Fruit fly (Drosophila melanogaster) whole organism, prepupa: ENCODE results near the gene CG43057.

Experiments used
- CG10631 ChIP-seq: fragments of 200-800 bp; sonication (Bioruptor generic); optimal IDR thresholded peaks from 2 replicates; lab custom pipeline; 2016; ENCODE audit warnings: missing biosample characterization, missing genetic modification characterization
- CG10669 ChIP-seq: fragments of 200-800 bp; sonication (Bioruptor generic); optimal IDR thresholded peaks from 3 replicates; lab custom pipeline; 2018; ENCODE audit warnings: missing biosample characterization, mild to moderate bottlenecking, missing genetic modification characterization, moderate library complexity
- CG11294 ChIP-seq: fragments of 200-800 bp; sonication (Bioruptor generic); IDR thresholded peaks from 2 replicates; pipeline ENCODE4 v1.3.6; 2022; ENCODE audit warnings: missing biosample characterization, missing genetic modification characterization
- CG11762 ChIP-seq: fragments of 200-800 bp; sonication (Bioruptor generic); optimal IDR thresholded peaks from 3 replicates; lab custom pipeline; 2016; ENCODE audit warnings: missing biosample characterization, missing genetic modification characterization; ENCODE audit not compliant: insufficient read depth
- CG15336 ChIP-seq: fragments of 200-800 bp; sonication (Bioruptor generic); IDR thresholded peaks from 2 replicates; pipeline ENCODE4 v1.3.6; 2022; ENCODE audit warnings: missing biosample characterization, missing genetic modification characterization
- CG16779 ChIP-seq: fragments of 200-800 bp; sonication (Bioruptor generic); optimal IDR thresholded peaks from 3 replicates; lab custom pipeline; 2017; ENCODE audit warnings: missing biosample characterization, mild to moderate bottlenecking, missing genetic modification characterization
- CG3032 ChIP-seq: fragments of 200-800 bp; optimal IDR thresholded peaks from 2 replicates; lab custom pipeline; 2019; ENCODE audit warnings: missing biosample characterization, mild to moderate bottlenecking, missing genetic modification characterization, moderate library complexity
- CG31627 ChIP-seq: fragments of 200-800 bp; sonication (Bioruptor generic); optimal IDR thresholded peaks from 3 replicates; lab custom pipeline; 2016; ENCODE audit warnings: missing biosample characterization, missing genetic modification characterization
- CG32006 ChIP-seq: fragments of 200-800 bp; sonication (Bioruptor generic); optimal IDR thresholded peaks from 3 replicates; lab custom pipeline; 2017; ENCODE audit warnings: missing biosample characterization, mild to moderate bottlenecking, missing genetic modification characterization
- CG34406 ChIP-seq: fragments of 200-800 bp; sonication (Bioruptor generic); optimal IDR thresholded peaks from 3 replicates; lab custom pipeline; 2016; ENCODE audit warnings: missing biosample characterization, missing genetic modification characterization
- CG3919 ChIP-seq: fragments of 200-800 bp; sonication (Bioruptor generic); optimal IDR thresholded peaks from 3 replicates; lab custom pipeline; 2016; ENCODE audit warnings: missing biosample characterization, missing genetic modification characterization
- CG4318 ChIP-seq: fragments of 200-800 bp; sonication (Bioruptor generic); optimal IDR thresholded peaks from 3 replicates; lab custom pipeline; 2017; ENCODE audit warnings: missing biosample characterization, mild to moderate bottlenecking, missing genetic modification characterization
- CG6163 ChIP-seq: fragments of 200-800 bp; sonication (Bioruptor generic); IDR thresholded peaks from 3 replicates; pipeline ENCODE4 v1.3.6; 2022; ENCODE audit warnings: missing biosample characterization, missing genetic modification characterization
- CG6276 ChIP-seq: fragments of 200-800 bp; sonication (Bioruptor generic); optimal IDR thresholded peaks from 2 replicates; lab custom pipeline; 2017; ENCODE audit warnings: missing biosample characterization, mild to moderate bottlenecking, missing genetic modification characterization
- CG6808 ChIP-seq: fragments of 200-800 bp; sonication (Bioruptor generic); optimal IDR thresholded peaks from 3 replicates; lab custom pipeline; 2017; ENCODE audit warnings: missing biosample characterization, missing genetic modification characterization, mild to moderate bottlenecking, moderate library complexity, missing genetic modification reagents
- CG6854 ChIP-seq: fragments of 200-800 bp; sonication (Bioruptor generic); optimal IDR thresholded peaks from 2 replicates; lab custom pipeline; 2017; ENCODE audit warnings: missing biosample characterization, mild to moderate bottlenecking, missing genetic modification characterization
- CG8119 ChIP-seq: fragments of 200-800 bp; sonication (Bioruptor generic); IDR thresholded peaks from 3 replicates; pipeline ENCODE4 v1.3.6; 2022; ENCODE audit warnings: missing biosample characterization, missing genetic modification characterization
- CG8319 ChIP-seq: fragments of 200-800 bp; sonication (Bioruptor generic); optimal IDR thresholded peaks from 3 replicates; lab custom pipeline; 2016; ENCODE audit warnings: missing biosample characterization, missing genetic modification characterization
- CG8632 ChIP-seq: fragments of 200-800 bp; sonication (Bioruptor generic); optimal IDR thresholded peaks from 3 replicates; lab custom pipeline; 2016; ENCODE audit warnings: missing biosample characterization, missing genetic modification characterization
- Eip75B ChIP-seq: fragments of 200-800 bp; sonication (Bioruptor generic); optimal IDR thresholded peaks from 3 replicates; lab custom pipeline; 2016; ENCODE audit warnings: missing biosample characterization, missing genetic modification characterization
- Eip78C ChIP-seq: fragments of 200-800 bp; sonication (Bioruptor generic); peaks from one replicate; lab custom pipeline; 2016; ENCODE audit warnings: missing biosample characterization, missing genetic modification characterization
- Eip93F ChIP-seq: fragments of 200-800 bp; sonication (Bioruptor generic); optimal IDR thresholded peaks from 2 replicates; lab custom pipeline; 2016; ENCODE audit warnings: missing biosample characterization, mild to moderate bottlenecking, missing genetic modification characterization
- Ets21C ChIP-seq: fragments of 200-800 bp; sonication (Bioruptor generic); optimal IDR thresholded peaks from 3 replicates; lab custom pipeline; 2016; ENCODE audit warnings: missing biosample characterization, missing genetic modification characterization
- Ets96B ChIP-seq: fragments of 200-800 bp; optimal IDR thresholded peaks from 2 replicates; lab custom pipeline; 2019; ENCODE audit warnings: missing biosample characterization, mild to moderate bottlenecking, missing genetic modification characterization, moderate library complexity
- Gug ChIP-seq: fragments of 200-800 bp; sonication (Bioruptor generic); IDR thresholded peaks from 2 replicates; pipeline ENCODE4 v1.3.6; 2022; ENCODE audit warnings: missing biosample characterization, missing genetic modification characterization
- Hr38 ChIP-seq: sonication (Bioruptor generic); optimal IDR thresholded peaks from 2 replicates; lab custom pipeline; 2016; ENCODE audit warnings: missing biosample characterization, missing genetic modification characterization
- Lpt ChIP-seq: fragments of 200-800 bp; sonication (Bioruptor generic); optimal IDR thresholded peaks from 3 replicates; lab custom pipeline; 2016; ENCODE audit warnings: missing biosample characterization, missing genetic modification characterization
- Met ChIP-seq: fragments of 200-800 bp; sonication (Bioruptor generic); optimal IDR thresholded peaks from 3 replicates; lab custom pipeline; 2016; ENCODE audit warnings: missing biosample characterization, missing genetic modification characterization
- Smox ChIP-seq: fragments of 200-800 bp; sonication (Bioruptor generic); optimal IDR thresholded peaks from 3 replicates; lab custom pipeline; 2016; ENCODE audit warnings: missing biosample characterization, missing genetic modification characterization
- Sox14 ChIP-seq: fragments of 200-800 bp; sonication (Bioruptor generic); optimal IDR thresholded peaks from 3 replicates; lab custom pipeline; 2016; ENCODE audit warnings: missing biosample characterization, missing genetic modification characterization
- Sox15 ChIP-seq: fragments of 200-800 bp; sonication (Bioruptor generic); optimal IDR thresholded peaks from 3 replicates; lab custom pipeline; 2016; ENCODE audit warnings: missing biosample characterization, missing genetic modification characterization
- achi ChIP-seq: fragments of 200-800 bp; sonication (Bioruptor generic); optimal IDR thresholded peaks from 3 replicates; lab custom pipeline; 2016; ENCODE audit warnings: missing biosample characterization, missing genetic modification characterization
- acj6 ChIP-seq: fragments of 200-800 bp; sonication (Bioruptor generic); optimal IDR thresholded peaks from 3 replicates; lab custom pipeline; 2016; ENCODE audit warnings: missing biosample characterization, missing genetic modification characterization
- dac ChIP-seq: fragments of 200-800 bp; sonication (Bioruptor generic); optimal IDR thresholded peaks from 2 replicates; lab custom pipeline; 2017; ENCODE audit warnings: missing biosample characterization, mild to moderate bottlenecking, missing genetic modification characterization
- dsx ChIP-seq: fragments of 200-800 bp; optimal IDR thresholded peaks from 3 replicates; lab custom pipeline; 2019; ENCODE audit warnings: missing biosample characterization, mild to moderate bottlenecking, missing genetic modification characterization, moderate library complexity; ENCODE audit not compliant: poor library complexity, severe bottlenecking
- eg ChIP-seq: fragments of 200-800 bp; sonication (Bioruptor generic); IDR thresholded peaks from 3 replicates; pipeline ENCODE4 v1.3.6; 2022; ENCODE audit warnings: missing biosample characterization, missing genetic modification characterization
- esn ChIP-seq: fragments of 200-800 bp; sonication (Bioruptor generic); optimal IDR thresholded peaks from 2 replicates; lab custom pipeline; 2016; ENCODE audit warnings: missing biosample characterization, mild to moderate bottlenecking, missing genetic modification characterization, moderate library complexity
- fd85E ChIP-seq: fragments of 200-800 bp; sonication (Bioruptor generic); optimal IDR thresholded peaks from 3 replicates; lab custom pipeline; 2016; ENCODE audit warnings: missing biosample characterization, missing genetic modification characterization
- fkh ChIP-seq: fragments of 200-800 bp; sonication (Bioruptor generic); optimal IDR thresholded peaks from 3 replicates; lab custom pipeline; 2017; ENCODE audit warnings: missing biosample characterization, mild to moderate bottlenecking, missing genetic modification characterization, moderate library complexity
- lz ChIP-seq: fragments of 200-800 bp; sonication (Bioruptor generic); optimal IDR thresholded peaks from 3 replicates; lab custom pipeline; 2016; ENCODE audit warnings: missing biosample characterization, missing genetic modification characterization
- net ChIP-seq: fragments of 200-800 bp; sonication (Bioruptor generic); optimal IDR thresholded peaks from 3 replicates; lab custom pipeline; 2016; ENCODE audit warnings: missing biosample characterization, missing genetic modification characterization
- salr ChIP-seq, 2 experiments: fragments of 200-800 bp; sonication (Bioruptor generic); optimal IDR thresholded peaks; 3 replicates each; lab custom pipeline; 2016 to 2018; ENCODE audit warnings: missing biosample characterization in 2 of 2, missing genetic modification characterization in 2 of 2, mild to moderate bottlenecking in 1 of 2
- spab ChIP-seq: fragments of 200-800 bp; sonication (Bioruptor generic); optimal IDR thresholded peaks from 2 replicates; lab custom pipeline; 2017; ENCODE audit warnings: missing biosample characterization, mild to moderate bottlenecking, missing genetic modification characterization, missing genetic modification reagents
- svp ChIP-seq: fragments of 200-800 bp; sonication (Bioruptor generic); peaks from one replicate; lab custom pipeline; 2016; ENCODE audit warnings: missing biosample characterization, missing genetic modification characterization
- topi ChIP-seq: fragments of 200-800 bp; sonication (Bioruptor generic); optimal IDR thresholded peaks from 3 replicates; lab custom pipeline; 2016; ENCODE audit warnings: missing biosample characterization, missing genetic modification characterization
- vri ChIP-seq: fragments of 200-800 bp; sonication (Bioruptor generic); optimal IDR thresholded peaks from 3 replicates; lab custom pipeline; 2016; ENCODE audit warnings: missing biosample characterization, mild to moderate bottlenecking, missing genetic modification characterization

CG43057 gene

dm6 chr2L:8209362-8209761 is 34.4 kb downstream of the CG43057 start:
- TF ChIP-seq fkh (GFP tag; lab: Kevin White, UChicago) (no peak), CG32006 (GFP tag; lab: Kevin White, UChicago) (no peak), acj6 (GFP tag; lab: Kevin White, UChicago) (no peak), CG3919 (GFP tag; lab: Kevin White, UChicago) (no peak), CG6163 (GFP tag; lab: Robert Waterston, UW) (no peak), CG6854 (no peak), CG8119 (no peak), spab (GFP tag; lab: Kevin White, UChicago) (no peak), Ets21C (GFP tag; lab: Kevin White, UChicago) (no peak), salr (GFP tag; optimal IDR thresholded peaks at IDR 0.05; lab: Kevin White, UChicago) (no peak)

DNA sequence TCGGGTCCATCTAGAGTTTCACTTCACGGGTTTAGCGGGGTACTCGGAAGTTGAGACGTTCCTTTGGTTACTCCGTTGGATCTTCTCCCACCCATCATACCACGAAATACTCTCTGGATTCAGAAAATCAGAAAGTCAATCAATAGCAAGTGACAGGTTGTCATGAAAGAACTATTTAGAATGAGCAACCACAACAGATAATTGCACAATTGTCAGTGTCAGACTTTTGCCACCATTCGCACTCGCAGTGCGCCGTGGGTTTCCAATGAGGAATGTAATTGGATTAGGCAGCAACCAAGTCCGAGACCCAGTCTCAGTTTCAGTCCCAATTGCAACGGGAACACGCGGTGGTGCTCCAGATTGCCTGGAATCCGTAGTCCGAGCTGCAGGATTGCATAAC is 37.9 kb downstream of the CG43057 start, which contains the start of gene CG8419:
Gene CG8419, plus strand, starts transcription at position 301 of the 400 bp plus-strand sequence.
- no peak for TF ChIP-seq eg (GFP tag; lab: Robert Waterston, UW)
- TF ChIP-seq Smox, result no peak
- TF ChIP-seq Eip75B (GFP tag; lab: Kevin White, UChicago), result no peak
- no peak for TF ChIP-seq salr (GFP tag; optimal IDR thresholded peaks at IDR 0.05; lab: Kevin White, UChicago)
- no peak for TF ChIP-seq Ets96B
- no peak for TF ChIP-seq Ets21C (GFP tag; lab: Kevin White, UChicago)
- TF ChIP-seq Met (GFP tag; lab: Kevin White, UChicago), result no peak
- no peak for TF ChIP-seq Lpt (GFP tag; lab: Kevin White, UChicago)
- no peak for TF ChIP-seq Eip93F (GFP tag; lab: Kevin White, UChicago)
- TF ChIP-seq Hr38 (GFP tag; lab: Kevin White, UChicago), result no peak
- TF ChIP-seq CG6276 (GFP tag; lab: Kevin White, UChicago), result no peak
- TF ChIP-seq dsx (GFP tag; lab: Kevin White, UChicago), result no peak
- no peak for TF ChIP-seq CG11762

- TF ChIP-seq net (GFP tag; lab: Kevin White, UChicago), result peak; percentile 100
- TF ChIP-seq Eip93F (GFP tag; lab: Kevin White, UChicago), result peak; percentile 99
- TF ChIP-seq achi (GFP tag; lab: Kevin White, UChicago), result peak; percentile 97
- peak; percentile 96 for TF ChIP-seq CG8319
- TF ChIP-seq topi (GFP tag; lab: Kevin White, UChicago), result peak; percentile 100
- peak; percentile 96 for TF ChIP-seq Gug
- TF ChIP-seq fkh (GFP tag; lab: Kevin White, UChicago), result peak; percentile 98
- TF ChIP-seq CG10669 (GFP tag; lab: Kevin White, UChicago), result peak; percentile 94
- peak; percentile 94 for TF ChIP-seq CG3032 (tag; lab: Kevin White, UChicago)
- TF ChIP-seq Hr38 (GFP tag; lab: Kevin White, UChicago), result no peak
- TF ChIP-seq Sox15, result peak; percentile 89
- TF ChIP-seq Met (GFP tag; lab: Kevin White, UChicago), result peak; percentile 98
- TF ChIP-seq dac, result peak; percentile 70
- TF ChIP-seq lz (GFP tag; lab: Kevin White, UChicago), result peak; percentile 95
- peak; percentile 97 for TF ChIP-seq vri (GFP tag; lab: Kevin White, UChicago)
- TF ChIP-seq CG32006 (GFP tag; lab: Kevin White, UChicago), result peak; percentile 94
- TF ChIP-seq svp (GFP tag; lab: Kevin White, UChicago), result peak; percentile 100
- no peak for TF ChIP-seq CG4318 (GFP tag; lab: Kevin White, UChicago)
- peak; percentile 98 for TF ChIP-seq esn (GFP tag; lab: Kevin White, UChicago)
- TF ChIP-seq CG34406 (GFP tag; lab: Kevin White, UChicago), result peak; percentile 97
- TF ChIP-seq CG31627 (GFP tag; lab: Kevin White, UChicago), result peak; percentile 76
- peak; percentile 92 for TF ChIP-seq CG8632 (GFP tag; lab: Kevin White, UChicago)
- peak; percentile 99 for TF ChIP-seq dsx (GFP tag; lab: Kevin White, UChicago)
- peak; percentile 91 for TF ChIP-seq CG16779 (tag; lab: Kevin White, UChicago)
- peak; percentile 95 for TF ChIP-seq CG10631 (GFP tag; lab: Kevin White, UChicago)
- TF ChIP-seq CG6276 (GFP tag; lab: Kevin White, UChicago), result peak; percentile 95
- TF ChIP-seq eg (GFP tag; lab: Robert Waterston, UW), result peak; percentile 99
- TF ChIP-seq Eip78C (GFP tag; lab: Kevin White, UChicago), result peak; percentile 100
- TF ChIP-seq CG11294 (GFP tag; lab: Robert Waterston, UW), result peak; percentile 95
- TF ChIP-seq CG6854, result peak; percentile 98
- TF ChIP-seq CG15336 (GFP tag; lab: Robert Waterston, UW), result peak; percentile 100
- TF ChIP-seq Eip75B (GFP tag; lab: Kevin White, UChicago), result peak; percentile 98
- TF ChIP-seq fd85E (GFP tag; lab: Kevin White, UChicago), result peak; percentile 96
- peak; percentile 99 for TF ChIP-seq Sox14 (GFP tag; lab: Kevin White, UChicago)
- TF ChIP-seq salr (GFP tag; optimal IDR thresholded peaks at IDR 0.05; lab: Kevin White, UChicago), result peak; percentile 92 to 99
- peak; percentile 92 for TF ChIP-seq CG6808
Observed at dm6 chr2L:8204996-8205567, 38.7 kb downstream of the CG43057 start, which contains the start of gene SLC5A11. Gene SLC5A11 (minus strand): TSS chr2L:8205132.
